Fruit fly (Drosophila melanogaster) whole organism, adult: Measurements from ENCODE around the gene CG15152.

Experiments
- CG1620 ChIP-seq: fragments of 200-800 bp; sonication (Bioruptor generic); optimal IDR thresholded peaks from 2 replicates; lab custom pipeline; 2016; ENCODE audit warnings: missing biosample characterization, missing genetic modification characterization
- cic ChIP-seq: fragments of 200-800 bp; sonication (Bioruptor generic); optimal IDR thresholded peaks from 2 replicates; lab custom pipeline; 2017; ENCODE audit warnings: missing biosample characterization, mild to moderate bottlenecking, missing genetic modification characterization, moderate library complexity

- TF ChIP-seq cic (GFP tag; lab: Kevin White, UChicago) (no peak), CG1620 (GFP tag; lab: Kevin White, UChicago) (no peak)
Observed at dm6 chr2L:18121367-18122230, 7.3 kb downstream of the CG15152 start.
